Fruit fly (Drosophila melanogaster) whole organism, embryonic: ENCODE data around the gene CG14082.

ENCODE experiments used
- ATbp ChIP-seq: fragments of 200-800 bp; sonication (Bioruptor generic); optimal IDR thresholded peaks from 2 replicates; lab custom pipeline; 2017; ENCODE audit warnings: missing biosample characterization, mild to moderate bottlenecking, missing genetic modification characterization, missing genetic modification reagents
- CG10565 ChIP-seq: fragments of 200-800 bp; sonication (Bioruptor generic); optimal IDR thresholded peaks from 3 replicates; lab custom pipeline; 2016; ENCODE audit warnings: missing biosample characterization, mild to moderate bottlenecking, missing genetic modification characterization
- CG11093 ChIP-seq: fragments of 200-800 bp; sonication (Bioruptor generic); IDR thresholded peaks from 3 replicates; pipeline ENCODE4 v1.3.6; 2022; ENCODE audit warnings: missing biosample characterization, missing genetic modification characterization
- CG11398 ChIP-seq: fragments of 200-800 bp; sonication (Bioruptor generic); optimal IDR thresholded peaks from 2 replicates; lab custom pipeline; 2016; ENCODE audit warnings: missing biosample characterization, missing genetic modification characterization
- CG12659 ChIP-seq: fragments of 200-800 bp; sonication (Bioruptor generic); optimal IDR thresholded peaks from 3 replicates; lab custom pipeline; 2017; ENCODE audit warnings: mild to moderate bottlenecking, missing biosample characterization, missing genetic modification reagents, missing genetic modification characterization
- CG14860 ChIP-seq: fragments of 200-800 bp; sonication (Bioruptor generic); IDR thresholded peaks from 3 replicates; pipeline ENCODE4 v1.3.6; 2022; ENCODE audit warnings: missing biosample characterization, missing genetic modification characterization; ENCODE audit not compliant: partially characterized antibody
- CG15011 ChIP-seq: fragments of 200-800 bp; sonication (Bioruptor generic); optimal IDR thresholded peaks from 3 replicates; lab custom pipeline; 2018; ENCODE audit warnings: missing biosample characterization, mild to moderate bottlenecking, missing genetic modification characterization
- CG16863 ChIP-seq: fragments of 200-800 bp; sonication (Bioruptor generic); optimal IDR thresholded peaks from 3 replicates; lab custom pipeline; 2016; ENCODE audit warnings: missing biosample characterization, missing genetic modification characterization
- CG17359 ChIP-seq: fragments of 200-800 bp; sonication (Bioruptor generic); optimal IDR thresholded peaks from 3 replicates; lab custom pipeline; 2018; ENCODE audit warnings: missing biosample characterization, mild to moderate bottlenecking, missing genetic modification characterization, moderate library complexity
- CG17361 ChIP-seq: fragments of 200-800 bp; sonication (Bioruptor generic); IDR thresholded peaks from 3 replicates; pipeline ENCODE4 v1.3.6; 2022; ENCODE audit warnings: missing biosample characterization, missing genetic modification characterization
- CG17568 ChIP-seq: fragments of 200-800 bp; sonication (Bioruptor generic); optimal IDR thresholded peaks from 2 replicates; lab custom pipeline; 2018; ENCODE audit warnings: missing biosample characterization, mild to moderate bottlenecking, missing genetic modification characterization, moderate library complexity
- CG43689 ChIP-seq: fragments of 200-800 bp; sonication (Bioruptor generic); IDR thresholded peaks from 2 replicates; pipeline ENCODE4 v1.3.6; 2022; ENCODE audit warnings: missing biosample characterization, missing genetic modification characterization
- CG6254 ChIP-seq: fragments of 200-800 bp; sonication (Bioruptor generic); optimal IDR thresholded peaks from 3 replicates; lab custom pipeline; 2017; ENCODE audit warnings: mild to moderate bottlenecking, missing biosample characterization, missing genetic modification reagents, missing genetic modification characterization
- CG6683 ChIP-seq: fragments of 200-800 bp; sonication (Bioruptor generic); optimal IDR thresholded peaks from 2 replicates; lab custom pipeline; 2017; ENCODE audit warnings: missing biosample characterization, mild to moderate bottlenecking, missing genetic modification characterization, missing genetic modification reagents
- CG7839 ChIP-seq: fragments of 200-800 bp; sonication (Bioruptor generic); optimal IDR thresholded peaks from 3 replicates; lab custom pipeline; 2018; ENCODE audit warnings: missing biosample characterization, mild to moderate bottlenecking, missing genetic modification characterization, moderate library complexity
- CG8359 ChIP-seq: fragments of 200-800 bp; sonication (Bioruptor generic); optimal IDR thresholded peaks from 2 replicates; lab custom pipeline; 2017; ENCODE audit warnings: missing biosample characterization, mild to moderate bottlenecking, missing genetic modification characterization, borderline replicate concordance
- Chrac-16 ChIP-seq: fragments of 200-800 bp; sonication (Bioruptor generic); optimal IDR thresholded peaks from 3 replicates; lab custom pipeline; 2016; ENCODE audit warnings: missing biosample characterization, missing genetic modification characterization
- Dbx ChIP-seq: fragments of 200-800 bp; sonication (Bioruptor generic); IDR thresholded peaks from 3 replicates; pipeline ENCODE4 v1.3.6; 2022; ENCODE audit warnings: missing biosample characterization, missing genetic modification characterization
- Doc3 ChIP-seq: fragments of 200-800 bp; sonication (Bioruptor generic); IDR thresholded peaks from 3 replicates; pipeline ENCODE4 v1.3.6; 2022; ENCODE audit warnings: missing biosample characterization, missing genetic modification characterization; ENCODE audit not compliant: partially characterized antibody
- Ets65A ChIP-seq: fragments of 200-800 bp; sonication (Bioruptor generic); peaks from one replicate; lab custom pipeline; 2016; ENCODE audit warnings: missing biosample characterization, missing genetic modification characterization
- HLH54F ChIP-seq: fragments of 200-800 bp; sonication (Bioruptor generic); optimal IDR thresholded peaks from 3 replicates; lab custom pipeline; 2016; ENCODE audit warnings: missing biosample characterization, missing genetic modification characterization
- HmgD ChIP-seq: fragments of 200-800 bp; sonication (Bioruptor generic); optimal IDR thresholded peaks from 3 replicates; lab custom pipeline; 2016; ENCODE audit warnings: missing biosample characterization, missing genetic modification characterization
- HmgZ ChIP-seq: fragments of 200-800 bp; sonication (Bioruptor generic); optimal IDR thresholded peaks from 2 replicates; lab custom pipeline; 2018; ENCODE audit warnings: missing biosample characterization, mild to moderate bottlenecking, missing genetic modification characterization
- Mes4 ChIP-seq: fragments of 200-800 bp; sonication (Bioruptor generic); optimal IDR thresholded peaks from 2 replicates; lab custom pipeline; 2016; ENCODE audit warnings: missing biosample characterization, missing genetic modification characterization
- Nf-YA ChIP-seq: fragments of 200-800 bp; sonication (Bioruptor generic); IDR thresholded peaks from 2 replicates; pipeline ENCODE4 v1.3.6; 2022; ENCODE audit warnings: missing biosample characterization, missing genetic modification characterization
- Side ChIP-seq: fragments of 200-800 bp; sonication (Bioruptor generic); optimal IDR thresholded peaks from 2 replicates; lab custom pipeline; 2016; ENCODE audit warnings: missing biosample characterization, missing genetic modification characterization
- Sox102F ChIP-seq: fragments of 200-800 bp; sonication (Bioruptor generic); optimal IDR thresholded peaks from 2 replicates; lab custom pipeline; 2018; ENCODE audit warnings: missing biosample characterization, mild to moderate bottlenecking, missing genetic modification characterization, moderate library complexity
- Sry-δ ChIP-seq: fragments of 200-800 bp; sonication (Bioruptor generic); optimal IDR thresholded peaks from 2 replicates; lab custom pipeline; 2016; ENCODE audit warnings: missing biosample characterization, missing genetic modification characterization
- Stat92E ChIP-seq, 3 experiments: fragments of >200 bp in 2 of 3; fragments of 200-800 bp in 1 of 3; sonication (Bioruptor generic) in 1 of 3; optimal IDR thresholded peaks; 2 replicates each; lab custom pipeline; 2017 to 2019; ENCODE audit warnings: missing biosample characterization in 3 of 3, missing genetic modification characterization in 3 of 3, mild to moderate bottlenecking in 1 of 3, moderate library complexity in 1 of 3
- TFAM ChIP-seq: fragments of 200-800 bp; sonication (Bioruptor generic); optimal IDR thresholded peaks from 2 replicates; lab custom pipeline; 2017; ENCODE audit warnings: missing biosample characterization, missing genetic modification characterization, inconsistent platforms
- Xrp1 ChIP-seq: fragments of 200-800 bp; sonication (Bioruptor generic); IDR thresholded peaks from 2 replicates; pipeline ENCODE4 v1.3.6; 2022; ENCODE audit warnings: missing biosample characterization, missing genetic modification characterization
- cg ChIP-seq: fragments of 200-800 bp; sonication (Bioruptor generic); optimal IDR thresholded peaks from 3 replicates; lab custom pipeline; 2019; ENCODE audit warnings: missing biosample characterization, mild to moderate bottlenecking, missing genetic modification characterization, moderate library complexity
- dmrt11E ChIP-seq: fragments of 200-800 bp; sonication (Bioruptor generic); optimal IDR thresholded peaks from 3 replicates; lab custom pipeline; 2018; ENCODE audit warnings: missing biosample characterization, mild to moderate bottlenecking, missing genetic modification characterization, moderate library complexity
- dysf ChIP-seq: fragments of 200-800 bp; sonication (Bioruptor generic); IDR thresholded peaks from 3 replicates; pipeline ENCODE4 v1.3.6; 2022; ENCODE audit warnings: missing biosample characterization, missing genetic modification characterization
- gsb-n ChIP-seq: fragments of 200-800 bp; sonication (Bioruptor generic); optimal IDR thresholded peaks from 3 replicates; lab custom pipeline; 2018; ENCODE audit warnings: missing biosample characterization, mild to moderate bottlenecking, missing genetic modification characterization
- h ChIP-seq: fragments of >200 bp; optimal IDR thresholded peaks from 2 replicates; lab custom pipeline; 2017
- ind ChIP-seq: fragments of 200-800 bp; sonication (Bioruptor generic); optimal IDR thresholded peaks from 3 replicates; lab custom pipeline; 2016; ENCODE audit warnings: missing biosample characterization, missing genetic modification characterization
- jigr1 ChIP-seq: fragments of 200-800 bp; sonication (Bioruptor generic); IDR thresholded peaks from 3 replicates; pipeline ENCODE4 v1.3.6; 2022; ENCODE audit warnings: missing biosample characterization, missing genetic modification characterization
- kni ChIP-seq: fragments of 200-800 bp; sonication (Bioruptor generic); optimal IDR thresholded peaks from 3 replicates; lab custom pipeline; 2017; ENCODE audit warnings: mild to moderate bottlenecking, missing biosample characterization, missing genetic modification reagents, missing genetic modification characterization
- lilli ChIP-seq: fragments of 200-800 bp; sonication (Bioruptor generic); optimal IDR thresholded peaks from 3 replicates; lab custom pipeline; 2016; ENCODE audit warnings: missing biosample characterization, missing genetic modification characterization
- p53 ChIP-seq: fragments of 200-800 bp; sonication (Bioruptor generic); optimal IDR thresholded peaks from 2 replicates; lab custom pipeline; 2016; ENCODE audit warnings: missing biosample characterization, missing genetic modification characterization
- phol ChIP-seq: fragments of 200-800 bp; sonication (Bioruptor generic); optimal IDR thresholded peaks from 3 replicates; lab custom pipeline; 2018; ENCODE audit warnings: missing biosample characterization, mild to moderate bottlenecking, missing genetic modification characterization, moderate library complexity
- row ChIP-seq: fragments of 200-800 bp; sonication (Bioruptor generic); IDR thresholded peaks from 3 replicates; pipeline ENCODE4 v1.3.6; 2022; ENCODE audit warnings: missing biosample characterization, missing genetic modification characterization
- scrt ChIP-seq: fragments of 200-800 bp; sonication (Bioruptor generic); optimal IDR thresholded peaks from 2 replicates; lab custom pipeline; 2018; ENCODE audit warnings: missing biosample characterization, mild to moderate bottlenecking, missing genetic modification characterization, moderate library complexity
- sqz ChIP-seq: fragments of 200-800 bp; sonication (Bioruptor generic); optimal IDR thresholded peaks from 3 replicates; lab custom pipeline; 2018; ENCODE audit warnings: missing biosample characterization, mild to moderate bottlenecking, missing genetic modification characterization
- sug ChIP-seq: fragments of 200-800 bp; optimal IDR thresholded peaks from 2 replicates; lab custom pipeline; 2019; ENCODE audit warnings: missing biosample characterization, mild to moderate bottlenecking, missing genetic modification characterization, moderate library complexity
- trh ChIP-seq: fragments of 200-800 bp; sonication (Bioruptor generic); optimal IDR thresholded peaks from 2 replicates; lab custom pipeline; 2016; ENCODE audit warnings: missing biosample characterization, missing genetic modification characterization
- unc-4 ChIP-seq: fragments of 200-800 bp; sonication (Bioruptor generic); IDR thresholded peaks from 2 replicates; pipeline ENCODE4 v1.3.6; 2022; ENCODE audit warnings: missing biosample characterization, missing genetic modification characterization; ENCODE audit not compliant: partially characterized antibody
- vfl ChIP-seq: fragments of 200-800 bp; sonication (Bioruptor generic); optimal IDR thresholded peaks from 2 replicates; lab custom pipeline; 2016; ENCODE audit warnings: missing biosample characterization, missing genetic modification characterization

Gene CG14082

DNA sequence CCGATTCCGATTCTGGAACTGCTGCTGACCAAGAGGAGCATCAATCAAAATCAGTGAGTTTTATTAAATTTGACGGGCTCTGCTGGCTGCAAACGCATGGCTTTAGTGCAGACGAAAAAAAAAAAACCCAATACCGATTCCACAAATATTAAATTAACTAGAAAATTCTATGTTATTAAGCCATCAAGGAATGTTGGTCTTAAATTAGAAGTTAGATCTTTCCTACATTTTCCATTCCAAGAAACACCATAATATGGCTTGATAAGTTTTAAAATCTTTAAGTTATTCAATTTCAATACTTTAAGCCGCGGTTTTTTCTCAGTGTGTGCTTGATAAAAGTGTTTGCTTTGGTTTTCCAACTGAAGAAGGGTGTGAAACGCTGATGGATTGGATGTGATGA is 8.4 kb upstream of the CG14082 start (continued):
- TF ChIP-seq lilli (GFP tag; lab: Kevin White, UChicago) = peak; percentile 5
- no peak for TF ChIP-seq CG11093 (GFP tag; lab: Robert Waterston, UW)
- no peak for TF ChIP-seq scrt (GFP tag; lab: Kevin White, UChicago)
- no peak for TF ChIP-seq TFAM (GFP tag; lab: Kevin White, UChicago)
- no peak for TF ChIP-seq unc-4 (GFP tag; lab: Robert Waterston, UW)
- TF ChIP-seq sqz = no peak
- no peak for TF ChIP-seq Dbx (GFP tag; lab: Robert Waterston, UW)
- TF ChIP-seq h = no peak
- TF ChIP-seq CG11398 (GFP tag; lab: Kevin White, UChicago) = no peak
- TF ChIP-seq p53 (GFP tag; lab: Kevin White, UChicago) = no peak
- no peak for TF ChIP-seq cg (GFP tag; lab: Kevin White, UChicago)
- no peak for TF ChIP-seq HmgD (GFP tag; lab: Kevin White, UChicago)
- TF ChIP-seq ind = no peak
- TF ChIP-seq CG6254 (GFP tag; lab: Kevin White, UChicago) = no peak
- no peak for TF ChIP-seq CG14860 (GFP tag; lab: Robert Waterston, UW)
- TF ChIP-seq gsb-n (tag; lab: Kevin White, UChicago) = no peak
- TF ChIP-seq jigr1 (GFP tag; lab: Robert Waterston, UW) = no peak
- no peak for TF ChIP-seq CG15011 (GFP tag; lab: Kevin White, UChicago)
- no peak for TF ChIP-seq Xrp1 (GFP tag; lab: Robert Waterston, UW)
- TF ChIP-seq CG16863 (GFP tag; lab: Kevin White, UChicago) = no peak
- no peak for TF ChIP-seq Mes4 (GFP tag; lab: Kevin White, UChicago)
- TF ChIP-seq Nf-YA (GFP tag; lab: Robert Waterston, UW) = no peak
- TF ChIP-seq CG7839 (tag; lab: Kevin White, UChicago) = peak; percentile 10
- no peak for TF ChIP-seq CG12659 (GFP tag; lab: Kevin White, UChicago)
- no peak for TF ChIP-seq ATbp (GFP tag; lab: Kevin White, UChicago)
- no peak for TF ChIP-seq Stat92E (GFP tag; optimal IDR thresholded peaks at IDR 0.05; lab: Kevin White, UChicago)
- TF ChIP-seq row (GFP tag; lab: Robert Waterston, UW) = peak; percentile 23; the same call in 1 of the 3 replicates
- no peak for TF ChIP-seq trh (GFP tag; lab: Kevin White, UChicago)
- TF ChIP-seq Ets65A (GFP tag; lab: Kevin White, UChicago) = no peak
- no peak for TF ChIP-seq CG10565 (GFP tag; lab: Kevin White, UChicago)
- TF ChIP-seq CG17568 = no peak
- TF ChIP-seq Side = no peak
- TF ChIP-seq CG8359 = no peak
- TF ChIP-seq Sox102F (GFP tag; lab: Kevin White, UChicago) = no peak
- no peak for TF ChIP-seq HmgZ
- TF ChIP-seq CG17361 (GFP tag; lab: Robert Waterston, UW) = no peak
- no peak for TF ChIP-seq CG17359 (tag; lab: Kevin White, UChicago)
- no peak for TF ChIP-seq vfl (GFP tag; lab: Kevin White, UChicago)
- no peak for TF ChIP-seq Doc3 (GFP tag; lab: Robert Waterston, UW)
- TF ChIP-seq HLH54F (GFP tag; lab: Kevin White, UChicago) = no peak
- no peak for TF ChIP-seq CG43689 (GFP tag; lab: Robert Waterston, UW)
- no peak for TF ChIP-seq Chrac-16 (GFP tag; lab: Kevin White, UChicago)
- TF ChIP-seq Sry-δ (GFP tag; lab: Kevin White, UChicago) = no peak
- peak; percentile 12 for TF ChIP-seq phol (tag; lab: Kevin White, UChicago)
- no peak for TF ChIP-seq sug (tag; lab: Kevin White, UChicago)
- TF ChIP-seq dysf (GFP tag; lab: Robert Waterston, UW) = no peak
- no peak for TF ChIP-seq CG6683 (GFP tag; lab: Kevin White, UChicago)
- peak; percentile 30 for TF ChIP-seq dmrt11E (tag; lab: Kevin White, UChicago)
- TF ChIP-seq kni (GFP tag; lab: Kevin White, UChicago) = no peak
